Fruit fly (Drosophila melanogaster) whole organism, prepupa: ENCODE measurements around the gene Nepl15.

Experiments used
- CG11294 ChIP-seq: fragments of 200-800 bp; sonication (Bioruptor generic); IDR thresholded peaks from 2 replicates; pipeline ENCODE4 v1.3.6; 2022; ENCODE audit warnings: missing biosample characterization, missing genetic modification characterization
- CG11762 ChIP-seq: fragments of 200-800 bp; sonication (Bioruptor generic); optimal IDR thresholded peaks from 3 replicates; lab custom pipeline; 2016; ENCODE audit warnings: missing biosample characterization, missing genetic modification characterization; ENCODE audit not compliant: insufficient read depth
- CG16779 ChIP-seq: fragments of 200-800 bp; sonication (Bioruptor generic); optimal IDR thresholded peaks from 3 replicates; lab custom pipeline; 2017; ENCODE audit warnings: missing biosample characterization, mild to moderate bottlenecking, missing genetic modification characterization
- CG9139 ChIP-seq: fragments of 200-800 bp; sonication (Bioruptor generic); optimal IDR thresholded peaks from 3 replicates; lab custom pipeline; 2017; ENCODE audit warnings: missing biosample characterization, mild to moderate bottlenecking, missing genetic modification characterization
- Eip75B ChIP-seq: fragments of 200-800 bp; sonication (Bioruptor generic); optimal IDR thresholded peaks from 3 replicates; lab custom pipeline; 2016; ENCODE audit warnings: missing biosample characterization, missing genetic modification characterization
- Lpt ChIP-seq: fragments of 200-800 bp; sonication (Bioruptor generic); optimal IDR thresholded peaks from 3 replicates; lab custom pipeline; 2016; ENCODE audit warnings: missing biosample characterization, missing genetic modification characterization
- achi ChIP-seq: fragments of 200-800 bp; sonication (Bioruptor generic); optimal IDR thresholded peaks from 3 replicates; lab custom pipeline; 2016; ENCODE audit warnings: missing biosample characterization, missing genetic modification characterization
- net ChIP-seq: fragments of 200-800 bp; sonication (Bioruptor generic); optimal IDR thresholded peaks from 3 replicates; lab custom pipeline; 2016; ENCODE audit warnings: missing biosample characterization, missing genetic modification characterization

- TF ChIP-seq Lpt (GFP tag; lab: Kevin White, UChicago) (no peak), net (GFP tag; lab: Kevin White, UChicago) (no peak), CG16779 (tag; lab: Kevin White, UChicago) (no peak), CG9139 (GFP tag; lab: Kevin White, UChicago) (no peak), Eip75B (GFP tag; lab: Kevin White, UChicago) (no peak), CG11762 (GFP tag; lab: Kevin White, UChicago) (no peak), achi (no peak), CG11294 (GFP tag; lab: Robert Waterston, UW) (no peak)
Measured at dm6 chr3R:22771670-22772069, 5.7 kb upstream of the Nepl15 start, which contains the start of gene CG43095.
